Fruit fly (Drosophila melanogaster): ENCODE results near the gene Nup133.

The Nup133 gene

dm6 chr3R:22673528-22673959 lies 16.9 kb upstream of the Nup133 start (continued):
- TF ChIP-seq Eip93F (GFP tag; optimal IDR thresholded peaks at IDR 0.05) (no peak), CG6163 (GFP tag; IDR thresholded peaks at IDR 0.05) (peak; percentile 34; the same call in 1 of the 3 replicates), cyc (GFP tag; optimal IDR thresholded peaks at IDR 0.05) (peak; percentile 80), Hr4 (GFP tag; optimal IDR thresholded peaks at IDR 0.05) (no peak), dsx (GFP tag; optimal IDR thresholded peaks at IDR 0.05; ENCODE audit: poor library complexity, severe bottlenecking) (peak; percentile 58), fd85E (GFP tag; optimal IDR thresholded peaks at IDR 0.05) (peak; percentile 11), CG9139 (GFP tag; optimal IDR thresholded peaks at IDR 0.05) (peak; percentile 29), salr (GFP tag; optimal IDR thresholded peaks at IDR 0.05) (no peak), CG34406 (GFP tag; optimal IDR thresholded peaks at IDR 0.05) (no peak), CG15336 (GFP tag; IDR thresholded peaks at IDR 0.05) (no peak), CG11762 (GFP tag; optimal IDR thresholded peaks at IDR 0.05; ENCODE audit: insufficient read depth) (peak; percentile 20), CG6792 (GFP tag; optimal IDR thresholded peaks at IDR 0.05) (peak; percentile 68), Gug (GFP tag; IDR thresholded peaks at IDR 0.05) (no peak), Ets21C (GFP tag; optimal IDR thresholded peaks at IDR 0.05) (peak; percentile 78), CG10631 (GFP tag; optimal IDR thresholded peaks at IDR 0.05) (peak; percentile 60), CG6808 (GFP tag; optimal IDR thresholded peaks at IDR 0.05) (peak; percentile 77), Hr39 (GFP tag; optimal IDR thresholded peaks at IDR 0.05) (peak; percentile 85), lz (GFP tag; optimal IDR thresholded peaks at IDR 0.05) (peak; percentile 85), Met (GFP tag; optimal IDR thresholded peaks at IDR 0.05) (peak; percentile 83), CG4318 (GFP tag; optimal IDR thresholded peaks at IDR 0.05) (no peak), CG10669 (GFP tag; optimal IDR thresholded peaks at IDR 0.05) (no peak), CG3032 (tag; optimal IDR thresholded peaks at IDR 0.05) (peak; percentile 67), fd59A (GFP tag; optimal IDR thresholded peaks at IDR 0.05) (peak; percentile 58), CG11294 (GFP tag; IDR thresholded peaks at IDR 0.05) (no peak), eg (GFP tag; IDR thresholded peaks at IDR 0.05) (no peak), OdsH (GFP tag; optimal IDR thresholded peaks at IDR 0.05) (no peak)

dm6 chr3R:22675447-22675846 lies 15.0 kb upstream of the Nup133 start:
- no peak for TF ChIP-seq CG11902 (GFP tag; optimal IDR thresholded peaks at IDR 0.05)
- peak; percentile 54 for TF ChIP-seq Eip78C (GFP tag)
- no peak for TF ChIP-seq spab (GFP tag; optimal IDR thresholded peaks at IDR 0.05)
- peak in 1 of 2 experiments; percentile 13 for TF ChIP-seq ss (GFP tag; optimal IDR thresholded peaks at IDR 0.05)
- TF ChIP-seq Ets96B (tag; optimal IDR thresholded peaks at IDR 0.05), result no peak
- no peak for TF ChIP-seq CG4318 (GFP tag; optimal IDR thresholded peaks at IDR 0.05)

- TF ChIP-seq CG7368 (GFP tag; optimal IDR thresholded peaks at IDR 0.05) (no peak), svp (GFP tag) (peak; percentile 59), Eip93F (GFP tag; optimal IDR thresholded peaks at IDR 0.05) (peak; percentile 58), topi (GFP tag; optimal IDR thresholded peaks at IDR 0.05) (no peak), Hr39 (GFP tag; optimal IDR thresholded peaks at IDR 0.05) (no peak), fd85E (GFP tag; optimal IDR thresholded peaks at IDR 0.05) (no peak), Eip78C (GFP tag) (peak; percentile 51), ss (GFP tag; optimal IDR thresholded peaks at IDR 0.05) (peak in 1 of 2 experiments; percentile 43), CG6854 (GFP tag; optimal IDR thresholded peaks at IDR 0.05) (peak; percentile 47), Blimp-1 (GFP tag; optimal IDR thresholded peaks at IDR 0.05) (no peak), CG3919 (GFP tag; optimal IDR thresholded peaks at IDR 0.05) (no peak), fkh (GFP tag; optimal IDR thresholded peaks at IDR 0.05) (peak; percentile 80), lz (GFP tag; optimal IDR thresholded peaks at IDR 0.05) (no peak), vri (GFP tag; optimal IDR thresholded peaks at IDR 0.05) (peak; percentile 73)
These were observed 6.1 kb upstream of the Nup133 start for dm6 chr3R:22684044-22684947.

All from whole organism, prepupa.